Fruit fly (Drosophila melanogaster) whole organism, embryonic: ENCODE results near the gene CG13601.
A peak's percentile ranks its signal among the peaks of the same experiment; 100 is the strongest.

ENCODE experiments used
- B-H2 ChIP-seq: fragments of 200-800 bp; sonication (Bioruptor generic); optimal IDR thresholded peaks from 2 replicates; lab custom pipeline; 2018; ENCODE audit warnings: missing biosample characterization, mild to moderate bottlenecking, missing genetic modification characterization
- Blimp-1 ChIP-seq: fragments of 200-800 bp; sonication (Bioruptor generic); optimal IDR thresholded peaks from 3 replicates; lab custom pipeline; 2018; ENCODE audit warnings: missing biosample characterization, missing genetic modification characterization, mild to moderate bottlenecking, moderate library complexity, missing genetic modification reagents
- C15 ChIP-seq: fragments of 200-800 bp; sonication (Bioruptor generic); IDR thresholded peaks from 3 replicates; pipeline ENCODE4 v1.3.6; 2022; ENCODE audit warnings: missing biosample characterization, missing genetic modification characterization
- CG10654 ChIP-seq: fragments of 200-800 bp; sonication (Bioruptor generic); optimal IDR thresholded peaks from 2 replicates; lab custom pipeline; 2016; ENCODE audit warnings: missing biosample characterization, missing genetic modification characterization
- CG12071 ChIP-seq: fragments of 200-800 bp; sonication (Bioruptor generic); optimal IDR thresholded peaks from 3 replicates; lab custom pipeline; 2018; ENCODE audit warnings: missing biosample characterization, mild to moderate bottlenecking, missing genetic modification characterization
- CG12391 ChIP-seq: fragments of 200-800 bp; sonication (Bioruptor generic); optimal IDR thresholded peaks from 3 replicates; lab custom pipeline; 2018; ENCODE audit warnings: missing biosample characterization, mild to moderate bottlenecking, missing genetic modification characterization, moderate library complexity
- CG13624 ChIP-seq: fragments of 200-800 bp; sonication (Bioruptor generic); optimal IDR thresholded peaks from 2 replicates; lab custom pipeline; 2016; ENCODE audit warnings: missing biosample characterization, missing genetic modification characterization
- CG1647 ChIP-seq: fragments of 200-800 bp; sonication (Bioruptor generic); optimal IDR thresholded peaks from 3 replicates; lab custom pipeline; 2016; ENCODE audit warnings: missing biosample characterization, missing genetic modification characterization
- CG17328 ChIP-seq: fragments of 200-800 bp; sonication (Bioruptor generic); IDR thresholded peaks from 2 replicates; pipeline ENCODE4 v1.3.6; 2022; ENCODE audit warnings: missing biosample characterization, missing genetic modification characterization
- CG18011 ChIP-seq: fragments of 200-800 bp; sonication (Bioruptor generic); optimal IDR thresholded peaks from 2 replicates; lab custom pipeline; 2017; ENCODE audit warnings: missing biosample characterization, missing genetic modification characterization, mild to moderate bottlenecking, moderate library complexity, missing genotype
- CG18619 ChIP-seq: fragments of 200-800 bp; sonication (Bioruptor generic); optimal IDR thresholded peaks from 3 replicates; lab custom pipeline; 2017; ENCODE audit warnings: missing biosample characterization, mild to moderate bottlenecking, missing genetic modification characterization
- CG2120 ChIP-seq: fragments of 200-800 bp; sonication (Bioruptor generic); optimal IDR thresholded peaks from 3 replicates; lab custom pipeline; 2016; ENCODE audit warnings: missing biosample characterization, missing genetic modification characterization
- CG31224 ChIP-seq: fragments of 200-800 bp; sonication (Bioruptor generic); IDR thresholded peaks from 2 replicates; pipeline ENCODE4 v1.3.6; 2022; ENCODE audit warnings: missing biosample characterization, missing genetic modification characterization
- CG3163 ChIP-seq: fragments of 200-800 bp; sonication (Bioruptor generic); optimal IDR thresholded peaks from 3 replicates; lab custom pipeline; 2016; ENCODE audit warnings: missing biosample characterization, missing genetic modification characterization
- CG32767 ChIP-seq: fragments of 200-800 bp; sonication (Bioruptor generic); IDR thresholded peaks from 2 replicates; pipeline ENCODE4 v1.3.6; 2022; ENCODE audit warnings: missing biosample characterization, missing genetic modification characterization
- CG33213 ChIP-seq: fragments of 200-800 bp; sonication (Bioruptor generic); optimal IDR thresholded peaks from 3 replicates; lab custom pipeline; 2016; ENCODE audit warnings: missing biosample characterization, missing genetic modification characterization
- CG4730 ChIP-seq: fragments of 200-800 bp; sonication (Bioruptor generic); IDR thresholded peaks from 2 replicates; pipeline ENCODE4 v1.3.6; 2022; ENCODE audit warnings: missing biosample characterization, missing genetic modification characterization
- CG6654 ChIP-seq: fragments of 200-800 bp; sonication (Bioruptor generic); optimal IDR thresholded peaks from 2 replicates; lab custom pipeline; 2017; ENCODE audit warnings: missing biosample characterization, mild to moderate bottlenecking, missing genetic modification characterization
- E2f1 ChIP-seq: fragments of 200-800 bp; sonication (Bioruptor generic); IDR thresholded peaks from 2 replicates; pipeline ENCODE4 v1.3.6; 2022; ENCODE audit warnings: missing biosample characterization, missing genetic modification characterization
- Fer1 ChIP-seq: fragments of 200-800 bp; sonication (Bioruptor generic); optimal IDR thresholded peaks from 2 replicates; lab custom pipeline; 2017; ENCODE audit warnings: missing biosample characterization, mild to moderate bottlenecking, missing genetic modification characterization
- Gsc ChIP-seq: fragments of 200-800 bp; sonication (Bioruptor generic); IDR thresholded peaks from 2 replicates; pipeline ENCODE4 v1.3.6; 2022; ENCODE audit warnings: missing biosample characterization, missing genetic modification characterization
- HLHmδ ChIP-seq: fragments of 200-800 bp; sonication (Bioruptor generic); optimal IDR thresholded peaks from 2 replicates; lab custom pipeline; 2018; ENCODE audit warnings: missing biosample characterization, mild to moderate bottlenecking, missing genetic modification characterization, moderate library complexity
- Hr51 ChIP-seq, 2 experiments: fragments of 200-800 bp; sonication (Bioruptor generic); optimal IDR thresholded peaks; 2 replicates in 1 of 2; 3 replicates in 1 of 2; lab custom pipeline; 2016 to 2018; ENCODE audit warnings: missing biosample characterization in 2 of 2, missing genetic modification characterization in 2 of 2, mild to moderate bottlenecking in 1 of 2, moderate library complexity in 1 of 2
- Meics ChIP-seq: fragments of 200-800 bp; sonication (Bioruptor generic); optimal IDR thresholded peaks from 2 replicates; lab custom pipeline; 2017; ENCODE audit warnings: missing biosample characterization, mild to moderate bottlenecking, missing genetic modification characterization
- Mes4 ChIP-seq: fragments of 200-800 bp; sonication (Bioruptor generic); optimal IDR thresholded peaks from 2 replicates; lab custom pipeline; 2016; ENCODE audit warnings: missing biosample characterization, missing genetic modification characterization
- Oaz ChIP-seq: fragments of 200-800 bp; sonication (Bioruptor generic); IDR thresholded peaks from 2 replicates; pipeline ENCODE4 v1.3.6; 2022; ENCODE audit warnings: missing biosample characterization, missing genetic modification characterization
- Poxn ChIP-seq: fragments of 200-800 bp; sonication (Bioruptor generic); IDR thresholded peaks from 2 replicates; pipeline ENCODE4 v1.3.6; 2022; ENCODE audit warnings: missing biosample characterization, missing genetic modification characterization
- Ptx1 ChIP-seq: fragments of 200-800 bp; sonication (Bioruptor generic); IDR thresholded peaks from 2 replicates; pipeline ENCODE4 v1.3.6; 2022; ENCODE audit warnings: missing biosample characterization, missing genetic modification characterization
- Tbp ChIP-seq: fragments of >200 bp; optimal IDR thresholded peaks from 2 replicates; lab custom pipeline; 2018; ENCODE audit warnings: missing biosample characterization, missing genetic modification characterization
- Trl ChIP-seq, 3 experiments: fragments of >200 bp in 2 of 3; fragments of 200-800 bp in 1 of 3; sonication (Bioruptor generic) in 1 of 3; optimal IDR thresholded peaks; 2 replicates in 1 of 3; 3 replicates in 2 of 3; lab custom pipeline; 2016 to 2017; ENCODE audit warnings: missing biosample characterization in 1 of 3, missing genetic modification characterization in 1 of 3
- ap ChIP-seq: fragments of 200-800 bp; sonication (Bioruptor generic); IDR thresholded peaks from 2 replicates; pipeline ENCODE4 v1.3.6; 2022; ENCODE audit warnings: missing biosample characterization, missing genetic modification characterization
- ato ChIP-seq: fragments of 200-800 bp; sonication (Bioruptor generic); IDR thresholded peaks from 2 replicates; pipeline ENCODE4 v1.3.6; 2022; ENCODE audit warnings: missing biosample characterization, missing genetic modification characterization; ENCODE audit not compliant: partially characterized antibody
- bowl ChIP-seq: fragments of 200-800 bp; sonication (Bioruptor generic); IDR thresholded peaks from 2 replicates; pipeline ENCODE4 v1.3.6; 2022; ENCODE audit warnings: missing biosample characterization, missing genetic modification characterization
- crp ChIP-seq, 2 experiments: fragments of 200-800 bp; sonication (Bioruptor generic); optimal IDR thresholded peaks; 2 replicates in 1 of 2; 3 replicates in 1 of 2; lab custom pipeline; 2017; ENCODE audit warnings: missing biosample characterization in 2 of 2, missing genetic modification characterization in 2 of 2, mild to moderate bottlenecking in 1 of 2, moderate library complexity in 1 of 2
- danr ChIP-seq: fragments of 200-800 bp; sonication (Bioruptor generic); IDR thresholded peaks from 2 replicates; pipeline ENCODE4 v1.3.6; 2022; ENCODE audit warnings: missing biosample characterization, missing genetic modification characterization
- ind ChIP-seq: fragments of 200-800 bp; sonication (Bioruptor generic); optimal IDR thresholded peaks from 3 replicates; lab custom pipeline; 2016; ENCODE audit warnings: missing biosample characterization, missing genetic modification characterization
- inv ChIP-seq: fragments of 200-800 bp; sonication (Bioruptor generic); IDR thresholded peaks from 2 replicates; pipeline ENCODE4 v1.3.6; 2022; ENCODE audit warnings: missing biosample characterization, missing genetic modification characterization; ENCODE audit not compliant: partially characterized antibody
- lola ChIP-seq, 3 experiments: fragments of >200 bp in 2 of 3; fragments of 200-800 bp in 1 of 3; sonication (Bioruptor generic) in 1 of 3; optimal IDR thresholded peaks; 2 replicates each; lab custom pipeline; 2017 to 2019; ENCODE audit warnings: missing biosample characterization in 3 of 3, missing genetic modification characterization in 3 of 3, mild to moderate bottlenecking in 1 of 3, moderate library complexity in 1 of 3
- onecut ChIP-seq: fragments of 200-800 bp; sonication (Bioruptor generic); IDR thresholded peaks from 2 replicates; pipeline ENCODE4 v1.3.6; 2022; ENCODE audit warnings: missing biosample characterization, missing genetic modification characterization
- ro ChIP-seq: fragments of 200-800 bp; sonication (Bioruptor generic); IDR thresholded peaks from 2 replicates; pipeline ENCODE4 v1.3.6; 2022; ENCODE audit warnings: missing biosample characterization, missing genetic modification characterization
- sd ChIP-seq: fragments of 200-800 bp; sonication (Bioruptor generic); optimal IDR thresholded peaks from 3 replicates; lab custom pipeline; 2018; ENCODE audit warnings: missing biosample characterization, mild to moderate bottlenecking, missing genetic modification characterization, moderate library complexity
- slp2 ChIP-seq: fragments of 200-800 bp; sonication (Bioruptor generic); optimal IDR thresholded peaks from 2 replicates; lab custom pipeline; 2016; ENCODE audit warnings: missing biosample characterization, missing genetic modification characterization
- sr ChIP-seq: fragments of 200-800 bp; sonication (Bioruptor generic); IDR thresholded peaks from 3 replicates; pipeline ENCODE4 v1.3.6; 2022; ENCODE audit warnings: missing biosample characterization, missing genetic modification characterization
- ssp ChIP-seq: fragments of 200-800 bp; sonication (Bioruptor generic); IDR thresholded peaks from 2 replicates; pipeline ENCODE4 v1.3.6; 2022; ENCODE audit warnings: missing biosample characterization, missing genetic modification characterization
- tna ChIP-seq: fragments of 200-800 bp; sonication (Bioruptor generic); IDR thresholded peaks from 2 replicates; pipeline ENCODE4 v1.3.6; 2022; ENCODE audit warnings: missing biosample characterization, missing genetic modification characterization; ENCODE audit not compliant: partially characterized antibody
- trh ChIP-seq: fragments of 200-800 bp; sonication (Bioruptor generic); optimal IDR thresholded peaks from 2 replicates; lab custom pipeline; 2016; ENCODE audit warnings: missing biosample characterization, missing genetic modification characterization
- tup ChIP-seq: fragments of 200-800 bp; sonication (Bioruptor generic); optimal IDR thresholded peaks from 2 replicates; lab custom pipeline; 2016; ENCODE audit warnings: missing biosample characterization, mild to moderate bottlenecking, missing genetic modification characterization, moderate library complexity
- unpg ChIP-seq: fragments of 200-800 bp; sonication (Bioruptor generic); optimal IDR thresholded peaks from 3 replicates; lab custom pipeline; 2018; ENCODE audit warnings: missing biosample characterization, mild to moderate bottlenecking, missing genetic modification characterization, moderate library complexity
- zen2 ChIP-seq: fragments of 200-800 bp; sonication (Bioruptor generic); IDR thresholded peaks from 3 replicates; pipeline ENCODE4 v1.3.6; 2022; ENCODE audit warnings: missing biosample characterization, missing genetic modification characterization; ENCODE audit not compliant: partially characterized antibody

The CG13601 gene

DNA sequence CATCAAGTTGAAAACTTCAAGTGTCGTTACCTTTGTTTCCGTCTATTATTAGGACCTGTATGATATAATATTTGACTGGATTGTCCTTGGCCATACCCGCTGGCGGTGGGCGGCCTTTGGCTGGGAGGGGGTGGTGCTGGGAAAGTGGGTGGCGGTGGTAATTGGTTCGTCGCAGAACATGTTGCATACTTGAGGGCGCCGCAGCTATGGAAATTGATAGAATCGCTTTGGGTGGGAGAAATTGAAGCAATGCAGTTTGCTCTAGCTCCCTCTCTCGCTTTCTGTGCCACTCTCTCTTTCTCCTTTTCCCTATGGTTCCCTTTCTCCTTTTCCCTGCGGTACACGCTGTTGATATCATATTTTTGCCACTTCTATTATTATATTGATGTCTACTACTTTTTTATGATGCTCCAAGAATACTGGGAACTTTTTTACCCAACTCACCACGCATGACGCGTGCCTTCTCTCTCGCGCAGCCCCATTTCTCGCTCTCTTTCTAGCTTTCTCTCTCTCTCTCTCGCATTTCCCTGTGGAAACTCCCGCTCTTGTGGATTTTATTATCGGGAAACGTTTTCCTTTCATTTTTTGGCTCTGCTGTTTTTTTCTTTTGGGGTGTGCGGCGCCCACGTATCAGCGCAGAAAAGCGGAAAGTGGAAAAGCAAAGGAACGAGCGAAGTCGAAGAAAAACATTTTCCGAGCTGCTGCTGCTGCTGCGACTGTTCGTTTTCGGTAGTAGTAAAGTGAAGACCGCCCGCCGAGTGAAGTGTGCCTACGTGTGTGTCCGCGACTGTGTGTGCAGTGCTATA, 37.7 kb upstream of the CG13601 start (continued):
- peak; percentile 1 for TF ChIP-seq sd (tag; lab: Kevin White, UChicago)
- TF ChIP-seq CG31224 (GFP tag; lab: Robert Waterston, UW): no peak
- TF ChIP-seq unpg (GFP tag; lab: Kevin White, UChicago): no peak
- TF ChIP-seq trh: no peak
- no peak for TF ChIP-seq CG3163 (GFP tag; lab: Kevin White, UChicago)
- TF ChIP-seq C15 (GFP tag; lab: Robert Waterston, UW): no peak
- TF ChIP-seq CG18619: no peak
- TF ChIP-seq inv (GFP tag; lab: Robert Waterston, UW): no peak
- TF ChIP-seq Tbp: no peak
- peak; percentile 36; the same call in 1 of the 2 replicates for TF ChIP-seq CG32767
- TF ChIP-seq Mes4: no peak
- no peak for TF ChIP-seq bowl
- no peak for TF ChIP-seq Ptx1 (GFP tag; lab: Robert Waterston, UW)
- TF ChIP-seq tup (GFP tag; lab: Kevin White, UChicago): no peak
- no peak for TF ChIP-seq crp (GFP tag; optimal IDR thresholded peaks at IDR 0.05; lab: Kevin White, UChicago)
- no peak for TF ChIP-seq zen2
- TF ChIP-seq E2f1: no peak
- no peak for TF ChIP-seq ssp (GFP tag; lab: Robert Waterston, UW)
- no peak for TF ChIP-seq Gsc
- TF ChIP-seq slp2: no peak
- TF ChIP-seq HLHmδ (GFP tag; lab: Kevin White, UChicago): no peak
- TF ChIP-seq CG18011 (GFP tag; lab: Kevin White, UChicago): no peak
- TF ChIP-seq danr (GFP tag; lab: Robert Waterston, UW): 0 out of 2 replicates have a peak, but pooled peaks have one; percentile 18
- TF ChIP-seq CG1647: no peak
- no peak for TF ChIP-seq Meics (GFP tag; lab: Kevin White, UChicago)
- no peak for TF ChIP-seq ato (GFP tag; lab: Robert Waterston, UW)
- TF ChIP-seq ap: no peak
- TF ChIP-seq lola (GFP tag; optimal IDR thresholded peaks at IDR 0.05; lab: Kevin White, UChicago): no peak
- TF ChIP-seq sr (GFP tag; lab: Robert Waterston, UW): peak; percentile 93
- TF ChIP-seq CG2120 (GFP tag; lab: Kevin White, UChicago): no peak
- peak; percentile 57; the same call in 1 of the 2 replicates for TF ChIP-seq onecut (GFP tag; lab: Robert Waterston, UW)
- no peak for TF ChIP-seq Poxn (GFP tag; lab: Robert Waterston, UW)
- no peak for TF ChIP-seq B-H2 (GFP tag; lab: Kevin White, UChicago)
- TF ChIP-seq CG17328 (GFP tag; lab: Robert Waterston, UW): no peak
- no peak for TF ChIP-seq Hr51 (GFP tag; optimal IDR thresholded peaks at IDR 0.05; lab: Kevin White, UChicago)
- no peak for TF ChIP-seq CG13624 (GFP tag; lab: Kevin White, UChicago)
- no peak for TF ChIP-seq Blimp-1 (GFP tag; lab: Kevin White, UChicago)
- TF ChIP-seq Trl (optimal IDR thresholded peaks at IDR 0.05; lab: Kevin White, UChicago): peak; percentile 67 to 81
- TF ChIP-seq Trl (GFP tag; optimal IDR thresholded peaks at IDR 0.05; lab: Kevin White, UChicago): no peak
- no peak for TF ChIP-seq CG10654
- TF ChIP-seq tna (GFP tag; lab: Robert Waterston, UW): no peak
- TF ChIP-seq CG12071 (GFP tag; lab: Kevin White, UChicago): no peak
- TF ChIP-seq CG33213 (GFP tag; lab: Kevin White, UChicago): no peak
- no peak for TF ChIP-seq ind
- TF ChIP-seq Fer1 (GFP tag; lab: Kevin White, UChicago): no peak
- no peak for TF ChIP-seq ro
- no peak for TF ChIP-seq CG6654
- TF ChIP-seq CG12391 (tag; lab: Kevin White, UChicago): no peak
- TF ChIP-seq CG4730: no peak
- TF ChIP-seq Oaz (GFP tag; lab: Robert Waterston, UW): no peak
